Fruit fly (Drosophila melanogaster) whole organism, pupa: ENCODE data around the gene Hsc20.

ENCODE experiments used
- CG10348 ChIP-seq: fragments of 200-800 bp; sonication (Bioruptor generic); IDR thresholded peaks from 2 replicates; pipeline ENCODE4 v1.3.6; 2022; ENCODE audit warnings: missing biosample characterization, missing genetic modification characterization
- CG12605 ChIP-seq: fragments of 200-800 bp; sonication (Bioruptor generic); IDR thresholded peaks from 2 replicates; pipeline ENCODE4 v1.3.6; 2022; ENCODE audit warnings: missing biosample characterization, missing genetic modification characterization
- CG14655 ChIP-seq: fragments of 200-800 bp; sonication (Bioruptor generic); optimal IDR thresholded peaks from 3 replicates; lab custom pipeline; 2017; ENCODE audit warnings: mild to moderate bottlenecking, missing biosample characterization, missing genetic modification reagents, missing genetic modification characterization
- CG8159 ChIP-seq: fragments of 200-800 bp; sonication (Bioruptor generic); optimal IDR thresholded peaks from 3 replicates; lab custom pipeline; 2018; ENCODE audit warnings: missing biosample characterization, mild to moderate bottlenecking, missing genetic modification characterization, moderate library complexity
- CG8301 ChIP-seq: fragments of 200-800 bp; sonication (Bioruptor generic); optimal IDR thresholded peaks from 2 replicates; lab custom pipeline; 2018; ENCODE audit warnings: missing biosample characterization, mild to moderate bottlenecking, missing genetic modification characterization
- D1 ChIP-seq: fragments of 200-800 bp; sonication (Bioruptor generic); optimal IDR thresholded peaks from 2 replicates; lab custom pipeline; 2018; ENCODE audit warnings: missing biosample characterization, mild to moderate bottlenecking, missing genetic modification characterization, moderate library complexity
- EcR ChIP-seq: fragments of 200-800 bp; sonication (Bioruptor generic); optimal IDR thresholded peaks from 3 replicates; lab custom pipeline; 2019; ENCODE audit warnings: missing biosample characterization, missing genetic modification characterization, mild to moderate bottlenecking, moderate library complexity, missing genetic modification reagents
- Ets98B ChIP-seq: fragments of 200-800 bp; sonication (Bioruptor generic); IDR thresholded peaks from 2 replicates; pipeline ENCODE4 v1.3.6; 2022; ENCODE audit warnings: missing biosample characterization, missing genetic modification characterization
- Pif1B ChIP-seq: fragments of 200-800 bp; sonication (Bioruptor generic); optimal IDR thresholded peaks from 3 replicates; lab custom pipeline; 2016; ENCODE audit warnings: missing biosample characterization, missing genetic modification characterization
- Snoo ChIP-seq: fragments of 200-800 bp; sonication (Bioruptor generic); optimal IDR thresholded peaks from 3 replicates; lab custom pipeline; 2017; ENCODE audit warnings: missing biosample characterization, mild to moderate bottlenecking, missing genetic modification characterization, inconsistent platforms

DNA sequence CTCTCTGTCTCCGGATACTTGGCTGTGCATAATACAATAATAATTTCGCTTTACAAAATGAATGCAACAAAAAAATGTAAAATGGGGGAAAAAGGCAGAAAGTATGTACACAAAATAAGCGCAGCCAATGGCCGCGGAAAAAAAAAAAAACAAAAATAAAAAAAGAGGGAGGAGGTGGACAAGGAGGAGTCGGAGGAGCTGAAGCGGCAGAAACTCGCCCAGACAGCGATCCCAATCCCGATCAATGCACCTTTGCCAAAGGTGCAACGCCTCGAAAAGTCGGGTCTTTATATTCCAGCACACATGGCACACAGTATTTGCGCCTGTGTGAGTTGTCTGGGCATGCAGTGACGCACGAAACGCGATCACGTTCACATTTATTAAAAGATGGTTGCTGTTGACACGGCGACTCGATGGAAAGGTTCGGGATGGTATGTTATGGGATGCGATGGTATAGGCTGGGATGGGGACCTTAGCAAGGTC, 37.4 kb upstream of the Hsc20 start:
- TF ChIP-seq CG8159 = peak; percentile 27
- TF ChIP-seq Snoo (tag; lab: Kevin White, UChicago) = peak; percentile 96
- peak; percentile 47 for TF ChIP-seq Pif1B (GFP tag; lab: Kevin White, UChicago)
- TF ChIP-seq Ets98B (GFP tag; lab: Robert Waterston, UW) = peak; percentile 15; the same call in 1 of the 2 replicates
- TF ChIP-seq EcR = peak; percentile 99
- no peak for TF ChIP-seq D1
- TF ChIP-seq CG10348 = no peak
- no peak for TF ChIP-seq CG8301 (tag; lab: Kevin White, UChicago)
- no peak for TF ChIP-seq CG12605 (GFP tag; lab: Robert Waterston, UW)
- no peak for TF ChIP-seq CG14655 (GFP tag; lab: Kevin White, UChicago)
